Worm (Caenorhabditis elegans): ENCODE data around the gene C48B4.10.
"Not testable (repeated sequence)": the region's sequence is repeated elsewhere in the genome, so short reads cannot be mapped to it uniquely, and the experiment has no call there.

ce11 chrIII:9534193-9534592, 30.1 kb downstream of the C48B4.10 start:
- TF ChIP-seq unc-39 (tag; optimal IDR thresholded peaks at IDR 0.05); lir-3 (tag; optimal IDR thresholded peaks at IDR 0.05); ztf-7 (tag; optimal IDR thresholded peaks at IDR 0.05); nhr-10 (tag; optimal IDR thresholded peaks at IDR 0.05); unc-62 (GFP tag; optimal IDR thresholded peaks at IDR 0.05 in 1 of 2); unc-62 (tag; optimal IDR thresholded peaks at IDR 0.05); D1046.2 (GFP tag; IDR thresholded peaks at IDR 0.05); dve-1 (tag; optimal IDR thresholded peaks at IDR 0.05; ENCODE audit: insufficient read depth); egl-27 (tag; optimal IDR thresholded peaks at IDR 0.05); ama-1 (optimal IDR thresholded peaks at IDR 0.05); snpc-1.2 (GFP tag; IDR thresholded peaks at IDR 0.05); lin-39 (tag; optimal IDR thresholded peaks at IDR 0.05); ces-1 (GFP tag; optimal IDR thresholded peaks at IDR 0.05); ZK546.5 (tag; optimal IDR thresholded peaks at IDR 0.05); snpc-4 (tag; optimal IDR thresholded peaks at IDR 0.05): not testable (repeated sequence)

Data from whole organism, L4 larva.